Worm (Caenorhabditis elegans) whole organism, L4 larva: Measurements from ENCODE around the gene Y66D12A.11.

Source experiments
- F26F4.8 ChIP-seq: fragments of 200-800 bp; sonication (Bioruptor generic); conservative IDR thresholded peaks from 2 replicates; pipeline ENCODE4 v1.3.6; 2022; ENCODE audit warnings: missing genetic modification characterization, missing compliant biosample characterization
- F37D6.2 ChIP-seq: sonication (generic microtip); optimal IDR thresholded peaks from 2 replicates; lab custom pipeline; 2016; ENCODE audit warnings: mild to moderate bottlenecking, missing genetic modification characterization, missing compliant biosample characterization
- F49E8.2 ChIP-seq: sonication (generic microtip); optimal IDR thresholded peaks from 2 replicates; lab custom pipeline; 2016; ENCODE audit warnings: missing compliant biosample characterization, mild to moderate bottlenecking, missing genetic modification characterization, borderline replicate concordance
- T20F7.1 ChIP-seq: fragments of 200-800 bp; sonication (Bioruptor generic); optimal IDR thresholded peaks from 2 replicates; lab custom pipeline; 2018; ENCODE audit warnings: mild to moderate bottlenecking, missing genetic modification characterization, missing compliant biosample characterization
- aha-1 ChIP-seq: fragments of 150-350 bp; peaks from one replicate; lab custom pipeline; 2014; ENCODE audit warnings: missing biosample characterization, missing genetic modification characterization
- arid-1 ChIP-seq: fragments of 200-800 bp; sonication (Bioruptor generic); conservative IDR thresholded peaks from 2 replicates; pipeline ENCODE4 v1.3.6; 2022; ENCODE audit warnings: missing genetic modification reagents, missing genetic modification characterization, missing compliant biosample characterization
- ceh-20 ChIP-seq: fragments of 200-800 bp; sonication (Bioruptor generic); IDR thresholded peaks from 2 replicates; pipeline ENCODE4 v1.3.6; 2022; ENCODE audit warnings: missing genetic modification reagents, missing genetic modification characterization, missing compliant biosample characterization
- ceh-28 ChIP-seq: fragments of 150-350 bp; optimal IDR thresholded peaks from 2 replicates; lab custom pipeline; 2014; ENCODE audit warnings: missing biosample characterization, missing genetic modification reagents, missing genetic modification characterization
- ceh-32 ChIP-seq: sonication (generic microtip); optimal IDR thresholded peaks from 2 replicates; lab custom pipeline; 2016; ENCODE audit warnings: mild to moderate bottlenecking, missing genetic modification characterization, missing compliant biosample characterization; ENCODE audit not compliant: poor library complexity
- daf-12 ChIP-seq: fragments of 150-350 bp; optimal IDR thresholded peaks from 2 replicates; lab custom pipeline; 2014; ENCODE audit warnings: missing biosample characterization, missing genetic modification reagents, missing genetic modification characterization
- daf-8 ChIP-seq: fragments of 200-800 bp; sonication (Bioruptor generic); IDR thresholded peaks from 2 replicates; pipeline ENCODE4 v1.3.6; 2022; ENCODE audit warnings: missing genetic modification characterization, missing compliant biosample characterization
- dmd-9 ChIP-seq: fragments of 200-800 bp; sonication (Bioruptor generic); IDR thresholded peaks from 2 replicates; pipeline ENCODE4 v1.3.6; 2022; ENCODE audit warnings: missing genetic modification reagents, missing genetic modification characterization, missing compliant biosample characterization
- dpl-1 ChIP-seq: fragments of 150-350 bp; optimal IDR thresholded peaks from 2 replicates; lab custom pipeline; 2014; ENCODE audit warnings: missing biosample characterization, missing genetic modification reagents, missing genetic modification characterization
- egl-43 ChIP-seq: fragments of 200-800 bp; sonication (Bioruptor generic); IDR thresholded peaks from 2 replicates; pipeline ENCODE4 v1.3.6; 2022; ENCODE audit warnings: missing genetic modification reagents, missing genetic modification characterization, missing compliant biosample characterization
- lin-29 ChIP-seq: fragments of 200-800 bp; sonication (Bioruptor generic); IDR thresholded peaks from 2 replicates; pipeline ENCODE4 v1.3.6; 2022; ENCODE audit warnings: missing genetic modification reagents, missing genetic modification characterization, missing compliant biosample characterization
- lin-38 ChIP-seq: fragments of 200-800 bp; sonication (Bioruptor generic); IDR thresholded peaks from 2 replicates; pipeline ENCODE4 v1.3.6; 2022; ENCODE audit warnings: missing genetic modification reagents, missing genetic modification characterization, missing compliant biosample characterization
- lsy-2 ChIP-seq, 2 experiments: fragments of 150-350 bp in 1 of 2; sonication (generic microtip) in 1 of 2; optimal IDR thresholded peaks; 2 replicates each; lab custom pipeline; 2014 to 2017; ENCODE audit warnings: missing biosample characterization in 2 of 2, missing genetic modification characterization in 2 of 2
- madf-5 ChIP-seq, 2 experiments: fragments of 200-800 bp; sonication (Bioruptor generic); IDR thresholded peaks; 2 replicates each; pipeline ENCODE4 v1.3.6; 2022; ENCODE audit warnings: missing compliant biosample characterization in 2 of 2, missing genetic modification characterization in 2 of 2
- mdt-29 ChIP-seq: fragments of 200-800 bp; sonication (Bioruptor generic); IDR thresholded peaks from 2 replicates; pipeline ENCODE4 v1.3.6; 2022; ENCODE audit warnings: missing genetic modification reagents, missing genetic modification characterization, missing compliant biosample characterization
- mes-2 ChIP-seq: sonication (generic microtip); optimal IDR thresholded peaks from 2 replicates; lab custom pipeline; 2016; ENCODE audit warnings: missing genotype, mild to moderate bottlenecking, missing genetic modification characterization, missing compliant biosample characterization; ENCODE audit not compliant: poor library complexity, severe bottlenecking
- nhr-11 ChIP-seq: fragments of 150-350 bp; optimal IDR thresholded peaks from 2 replicates; lab custom pipeline; 2014; ENCODE audit warnings: missing biosample characterization, missing genetic modification characterization
- nhr-111 ChIP-seq: fragments of 200-800 bp; sonication (Bioruptor generic); optimal IDR thresholded peaks from 2 replicates; lab custom pipeline; 2018; ENCODE audit warnings: mild to moderate bottlenecking, missing genetic modification characterization, missing compliant biosample characterization
- nhr-237 ChIP-seq: sonication (generic microtip); optimal IDR thresholded peaks from 2 replicates; lab custom pipeline; 2017; ENCODE audit warnings: missing biosample characterization, missing genetic modification characterization
- nhr-48 ChIP-seq: sonication (generic microtip); optimal IDR thresholded peaks from 2 replicates; lab custom pipeline; 2016; ENCODE audit warnings: mild to moderate bottlenecking, missing genetic modification characterization, missing compliant biosample characterization
- nhr-6 ChIP-seq: fragments of 150-350 bp; optimal IDR thresholded peaks from 2 replicates; lab custom pipeline; 2014; ENCODE audit warnings: missing biosample characterization, missing genetic modification characterization
- pha-4 ChIP-seq, 2 experiments: fragments of 150-350 bp in 1 of 2; fragments of 200-800 bp in 1 of 2; sonication (Bioruptor generic) in 1 of 2; IDR thresholded peaks in 1 of 2; optimal IDR thresholded peaks in 1 of 2; 2 replicates each; pipeline versions ENCODE4 v1.3.6 to Lab custom; 2014 to 2022; ENCODE audit warnings: missing genetic modification characterization in 2 of 2, missing genetic modification reagents in 2 of 2, missing biosample characterization in 1 of 2, missing compliant biosample characterization in 1 of 2
- php-3 ChIP-seq: fragments of 200-800 bp; sonication (Bioruptor generic); IDR thresholded peaks from 2 replicates; pipeline ENCODE4 v1.3.6; 2022; ENCODE audit warnings: missing genetic modification reagents, missing genetic modification characterization, missing compliant biosample characterization
- sdz-12 ChIP-seq: fragments of 200-800 bp; sonication (Bioruptor generic); optimal IDR thresholded peaks from 2 replicates; lab custom pipeline; 2018; ENCODE audit warnings: mild to moderate bottlenecking, missing genetic modification characterization, missing compliant biosample characterization
- set-16 ChIP-seq: fragments of 200-800 bp; sonication (Bioruptor generic); IDR thresholded peaks from 2 replicates; pipeline ENCODE4 v1.3.6; 2022; ENCODE audit warnings: missing genetic modification reagents, missing genetic modification characterization, missing compliant biosample characterization
- skn-1 ChIP-seq: fragments of 150-350 bp; optimal IDR thresholded peaks from 2 replicates; lab custom pipeline; 2014; ENCODE audit warnings: missing biosample characterization, missing genetic modification characterization
- snpc-1.2 ChIP-seq: fragments of 200-800 bp; sonication (Bioruptor generic); IDR thresholded peaks from 2 replicates; pipeline ENCODE4 v1.3.6; 2022; ENCODE audit warnings: missing genetic modification reagents, missing genetic modification characterization, missing compliant biosample characterization
- tag-97 ChIP-seq: fragments of 200-800 bp; sonication (Bioruptor generic); IDR thresholded peaks from 2 replicates; pipeline ENCODE4 v1.3.6; 2022; ENCODE audit warnings: missing genetic modification characterization, missing compliant biosample characterization
- unc-130 ChIP-seq: sonication (generic microtip); optimal IDR thresholded peaks from 2 replicates; lab custom pipeline; 2016; ENCODE audit warnings: missing genetic modification reagents, missing genetic modification characterization, missing compliant biosample characterization
- unc-39 ChIP-seq: sonication (generic microtip); optimal IDR thresholded peaks from 2 replicates; lab custom pipeline; 2017; ENCODE audit warnings: missing biosample characterization, missing genetic modification characterization
- vab-7 ChIP-seq: fragments of 200-800 bp; sonication (Bioruptor generic); IDR thresholded peaks from 2 replicates; pipeline ENCODE4 v1.3.6; 2022; ENCODE audit warnings: missing genetic modification reagents, missing genetic modification characterization, missing compliant biosample characterization
- zag-1 ChIP-seq: fragments of 150-350 bp; optimal IDR thresholded peaks from 2 replicates; lab custom pipeline; 2014; ENCODE audit warnings: missing biosample characterization, missing genetic modification characterization
- zip-11 ChIP-seq: fragments of 200-800 bp; sonication (Bioruptor generic); IDR thresholded peaks from 2 replicates; pipeline ENCODE4 v1.3.6; 2022; ENCODE audit warnings: missing genetic modification characterization, missing compliant biosample characterization

Gene Y66D12A.11

ce11 chrIII:11573921-11574320 lies 10.7 kb downstream of the Y66D12A.11 start, which contains the start of gene Y66D12A.8 (continued):
- no peak for TF ChIP-seq daf-8
- no peak for TF ChIP-seq unc-39 (tag; lab: Kevin White, UChicago)
- TF ChIP-seq daf-12 (tag; lab: Kevin White, UChicago) = no peak
- TF ChIP-seq nhr-237 (tag; lab: Kevin White, UChicago) = no peak
- no peak for TF ChIP-seq pha-4 (GFP tag; IDR thresholded peaks at IDR 0.05; lab: Robert Waterston, UW)
- no peak for TF ChIP-seq pha-4 (tag; optimal IDR thresholded peaks at IDR 0.05; lab: Kevin White, UChicago)
- no peak for TF ChIP-seq T20F7.1 (GFP tag; lab: Kevin White, UChicago)

- TF ChIP-seq egl-43 (GFP tag; lab: Robert Waterston, UW) = peak; percentile 53; the same call in 1 of the 2 replicates
- no peak for TF ChIP-seq nhr-111 (GFP tag; lab: Kevin White, UChicago)
- TF ChIP-seq pha-4 (GFP tag; IDR thresholded peaks at IDR 0.05; lab: Robert Waterston, UW) = no peak
- no peak for TF ChIP-seq pha-4 (tag; optimal IDR thresholded peaks at IDR 0.05; lab: Kevin White, UChicago)
- TF ChIP-seq set-16 (GFP tag; lab: Robert Waterston, UW) = peak; percentile 73
- TF ChIP-seq dmd-9 (GFP tag; lab: Robert Waterston, UW) = 0 out of 2 replicates have a peak, but pooled peaks have one; percentile 19
Observed at ce11 chrIII:11579380-11579779, 16.1 kb downstream of the Y66D12A.11 start.

- TF ChIP-seq dpl-1 (GFP tag; lab: Kevin White, UChicago) = peak; percentile 79
- TF ChIP-seq tag-97 (GFP tag; lab: Robert Waterston, UW) = no peak
- TF ChIP-seq ceh-28 (tag; lab: Kevin White, UChicago) = no peak
- TF ChIP-seq mes-2 (tag; lab: Kevin White, UChicago) = peak; percentile 50
- no peak for TF ChIP-seq arid-1
- TF ChIP-seq lin-38 = peak; percentile 78
- peak in 1 of 2 experiments; percentile 48 for TF ChIP-seq lsy-2 (tag; optimal IDR thresholded peaks at IDR 0.05; lab: Kevin White, UChicago)
- no peak for TF ChIP-seq ceh-32 (tag; lab: Kevin White, UChicago)
- TF ChIP-seq lin-29 (GFP tag; lab: Robert Waterston, UW) = no peak
- TF ChIP-seq ceh-20 = no peak
Observed at ce11 chrIII:11580428-11580885, 17.2 kb downstream of the Y66D12A.11 start, which contains the start of gene Y66D12A.7. Gene Y66D12A.7, minus strand, starts transcription at chrIII:11580478.

- TF ChIP-seq lin-38 = peak; percentile 57
- no peak for TF ChIP-seq nhr-48 (tag; lab: Kevin White, UChicago)
- peak; percentile 10 for TF ChIP-seq F49E8.2 (tag; lab: Kevin White, UChicago)
- peak; percentile 16 for TF ChIP-seq unc-130 (GFP tag; lab: Kevin White, UChicago)
- peak; percentile 49; the same call in 1 of the 2 replicates for TF ChIP-seq snpc-1.2 (GFP tag; lab: Robert Waterston, UW)
Observed at ce11 chrIII:11581372-11581771, 18.1 kb downstream of the Y66D12A.11 start, which contains the start of the genes Y66D12A.6 and ceh-92. Gene Y66D12A.6, minus strand, starts transcription at chrIII:11581402. Gene ceh-92, plus strand, starts transcription at chrIII:11581600.

- no peak for TF ChIP-seq vab-7 (GFP tag; lab: Robert Waterston, UW)
- TF ChIP-seq php-3 (GFP tag; lab: Robert Waterston, UW) = no peak
- no peak for TF ChIP-seq madf-5 (GFP tag; IDR thresholded peaks at IDR 0.05; lab: Robert Waterston, UW)
- TF ChIP-seq sdz-12 (GFP tag; lab: Kevin White, UChicago) = no peak
- TF ChIP-seq F26F4.8 = no peak
- no peak for TF ChIP-seq nhr-11 (tag; lab: Kevin White, UChicago)
- TF ChIP-seq pha-4 (GFP tag; IDR thresholded peaks at IDR 0.05; lab: Robert Waterston, UW) = no peak
- TF ChIP-seq pha-4 (tag; optimal IDR thresholded peaks at IDR 0.05; lab: Kevin White, UChicago) = no peak
- TF ChIP-seq aha-1 (tag; lab: Kevin White, UChicago) = no peak
- TF ChIP-seq zag-1 (tag; lab: Kevin White, UChicago) = no peak
- TF ChIP-seq mdt-29 (GFP tag; lab: Robert Waterston, UW) = no peak
- no peak for TF ChIP-seq skn-1 (tag; lab: Kevin White, UChicago)
- TF ChIP-seq dpl-1 (GFP tag; lab: Kevin White, UChicago) = no peak
- no peak for TF ChIP-seq nhr-6 (tag; lab: Kevin White, UChicago)
- no peak for TF ChIP-seq F37D6.2 (tag; lab: Kevin White, UChicago)
- no peak for TF ChIP-seq zip-11
Observed at ce11 chrIII:11582569-11582968, 19.3 kb downstream of the Y66D12A.11 start.
